Fruit fly (Drosophila melanogaster) whole organism, embryonic: ENCODE data around the gene hll.

Source experiments
- Adf1 ChIP-seq: fragments of 200-800 bp; sonication (Bioruptor generic); IDR thresholded peaks from 2 replicates; pipeline ENCODE4 v1.3.6; 2022; ENCODE audit warnings: missing biosample characterization, missing genetic modification characterization
- Awh ChIP-seq: fragments of 200-800 bp; sonication (Bioruptor generic); IDR thresholded peaks from 2 replicates; pipeline ENCODE4, ENCODE4 v1.3.6; 2022; ENCODE audit warnings: missing biosample characterization, missing genetic modification characterization
- CG10147 ChIP-seq: fragments of 200-800 bp; sonication (Bioruptor generic); optimal IDR thresholded peaks from 2 replicates; lab custom pipeline; 2019; ENCODE audit warnings: missing biosample characterization, mild to moderate bottlenecking, missing genetic modification characterization, moderate library complexity
- CG11456 ChIP-seq: fragments of 200-800 bp; sonication (Bioruptor generic); IDR thresholded peaks from 3 replicates; pipeline ENCODE4 v1.3.6; 2022; ENCODE audit warnings: missing biosample characterization, missing genetic modification characterization
- CG11560 ChIP-seq: fragments of 200-800 bp; sonication (Bioruptor generic); IDR thresholded peaks from 3 replicates; pipeline ENCODE4 v1.3.6; 2022; ENCODE audit warnings: missing biosample characterization, missing genetic modification characterization
- CG13424 ChIP-seq: fragments of 200-800 bp; sonication (Bioruptor generic); optimal IDR thresholded peaks from 2 replicates; lab custom pipeline; 2019; ENCODE audit warnings: missing biosample characterization, mild to moderate bottlenecking, missing genetic modification characterization, moderate library complexity
- CG14014 ChIP-seq: fragments of 200-800 bp; sonication (Bioruptor generic); IDR thresholded peaks from 2 replicates; pipeline ENCODE4 v1.3.6; 2022; ENCODE audit warnings: missing biosample characterization, missing genetic modification characterization
- CG15011 ChIP-seq: fragments of 200-800 bp; sonication (Bioruptor generic); optimal IDR thresholded peaks from 3 replicates; lab custom pipeline; 2018; ENCODE audit warnings: missing biosample characterization, mild to moderate bottlenecking, missing genetic modification characterization
- CG15269 ChIP-seq: fragments of 200-800 bp; sonication (Bioruptor generic); optimal IDR thresholded peaks from 2 replicates; lab custom pipeline; 2018; ENCODE audit warnings: missing biosample characterization, mild to moderate bottlenecking, missing genetic modification characterization, moderate library complexity
- CG18619 ChIP-seq: fragments of 200-800 bp; sonication (Bioruptor generic); optimal IDR thresholded peaks from 3 replicates; lab custom pipeline; 2017; ENCODE audit warnings: missing biosample characterization, mild to moderate bottlenecking, missing genetic modification characterization
- CG2678 ChIP-seq: fragments of 200-800 bp; sonication (Bioruptor generic); optimal IDR thresholded peaks from 3 replicates; lab custom pipeline; 2019; ENCODE audit warnings: missing biosample characterization, mild to moderate bottlenecking, missing genetic modification characterization, moderate library complexity
- CG2712 ChIP-seq: fragments of 200-800 bp; optimal IDR thresholded peaks from 3 replicates; lab custom pipeline; 2019; ENCODE audit warnings: missing biosample characterization, mild to moderate bottlenecking, missing genetic modification characterization, moderate library complexity
- CG2889 ChIP-seq: fragments of 200-800 bp; sonication (Bioruptor generic); IDR thresholded peaks from 3 replicates; pipeline ENCODE4 v1.3.6; 2022; ENCODE audit warnings: missing biosample characterization, missing genetic modification characterization
- CG3281 ChIP-seq: fragments of 200-800 bp; sonication (Bioruptor generic); optimal IDR thresholded peaks from 3 replicates; lab custom pipeline; 2017; ENCODE audit warnings: missing biosample characterization, mild to moderate bottlenecking, missing genetic modification characterization
- CG34376 ChIP-seq: fragments of 200-800 bp; sonication (Bioruptor generic); optimal IDR thresholded peaks from 2 replicates; lab custom pipeline; 2018; ENCODE audit warnings: missing biosample characterization, mild to moderate bottlenecking, missing genetic modification characterization
- CG42726 ChIP-seq: fragments of 200-800 bp; sonication (Bioruptor generic); IDR thresholded peaks from 2 replicates; pipeline ENCODE4 v1.3.6; 2022; ENCODE audit warnings: missing biosample characterization, missing genetic modification characterization; ENCODE audit not compliant: partially characterized antibody
- CG4424 ChIP-seq: fragments of 200-800 bp; sonication (Bioruptor generic); optimal IDR thresholded peaks from 3 replicates; lab custom pipeline; 2016; ENCODE audit warnings: missing biosample characterization, missing genetic modification characterization
- CG4854 ChIP-seq: fragments of 200-800 bp; sonication (Bioruptor generic); optimal IDR thresholded peaks from 2 replicates; lab custom pipeline; 2016; ENCODE audit warnings: missing biosample characterization, missing genetic modification characterization, inconsistent platforms
- CG5180 ChIP-seq: fragments of 200-800 bp; sonication (Bioruptor generic); optimal IDR thresholded peaks from 3 replicates; lab custom pipeline; 2017; ENCODE audit warnings: missing biosample characterization, missing genetic modification characterization, mild to moderate bottlenecking, moderate library complexity, missing genetic modification reagents
- CG6689 ChIP-seq: fragments of 200-800 bp; sonication (Bioruptor generic); IDR thresholded peaks from 2 replicates; pipeline ENCODE4 v1.3.6; 2022; ENCODE audit warnings: missing biosample characterization, missing genetic modification characterization
- CG6791 ChIP-seq: fragments of 200-800 bp; sonication (Bioruptor generic); IDR thresholded peaks from 3 replicates; pipeline ENCODE4 v1.3.6; 2022; ENCODE audit warnings: missing biosample characterization, missing genetic modification characterization; ENCODE audit not compliant: partially characterized antibody
- CG6854 ChIP-seq: fragments of 200-800 bp; sonication (Bioruptor generic); optimal IDR thresholded peaks from 3 replicates; lab custom pipeline; 2017; ENCODE audit warnings: missing biosample characterization, mild to moderate bottlenecking, missing genetic modification characterization
- CG7987 ChIP-seq: fragments of 200-800 bp; sonication (Bioruptor generic); optimal IDR thresholded peaks from 2 replicates; lab custom pipeline; 2018; ENCODE audit warnings: missing biosample characterization, mild to moderate bottlenecking, missing genetic modification characterization, moderate library complexity
- CG8944 ChIP-seq: fragments of 200-800 bp; sonication (Bioruptor generic); optimal IDR thresholded peaks from 3 replicates; lab custom pipeline; 2016; ENCODE audit warnings: missing biosample characterization, missing genetic modification characterization
- CG9876 ChIP-seq: fragments of 200-800 bp; sonication (Bioruptor generic); optimal IDR thresholded peaks from 2 replicates; lab custom pipeline; 2016; ENCODE audit warnings: missing biosample characterization, missing genetic modification characterization
- D19A ChIP-seq: fragments of 200-800 bp; optimal IDR thresholded peaks from 3 replicates; lab custom pipeline; 2019; ENCODE audit warnings: missing biosample characterization, mild to moderate bottlenecking, missing genetic modification characterization, moderate library complexity
- Dbx ChIP-seq: fragments of 200-800 bp; sonication (Bioruptor generic); IDR thresholded peaks from 3 replicates; pipeline ENCODE4 v1.3.6; 2022; ENCODE audit warnings: missing biosample characterization, missing genetic modification characterization
- Dek ChIP-seq: fragments of 200-800 bp; sonication (Bioruptor generic); optimal IDR thresholded peaks from 3 replicates; lab custom pipeline; 2019; ENCODE audit warnings: missing biosample characterization, mild to moderate bottlenecking, missing genetic modification characterization, moderate library complexity
- Doc2 ChIP-seq: fragments of 200-800 bp; sonication (Bioruptor generic); IDR thresholded peaks from 2 replicates; pipeline ENCODE4 v1.3.6; 2022; ENCODE audit warnings: missing biosample characterization, missing genetic modification characterization
- E2f1 ChIP-seq: fragments of 200-800 bp; sonication (Bioruptor generic); IDR thresholded peaks from 2 replicates; pipeline ENCODE4 v1.3.6; 2022; ENCODE audit warnings: missing biosample characterization, missing genetic modification characterization
- E2f2 ChIP-seq: fragments of 200-800 bp; sonication (Bioruptor generic); IDR thresholded peaks from 2 replicates; pipeline ENCODE4 v1.3.6; 2022; ENCODE audit warnings: missing biosample characterization, missing genetic modification characterization
- Ets65A ChIP-seq: fragments of 200-800 bp; sonication (Bioruptor generic); peaks from one replicate; lab custom pipeline; 2016; ENCODE audit warnings: missing biosample characterization, missing genetic modification characterization
- HLH3B ChIP-seq: fragments of 200-800 bp; sonication (Bioruptor generic); IDR thresholded peaks from 2 replicates; pipeline ENCODE4 v1.3.6; 2022; ENCODE audit warnings: missing biosample characterization, missing genetic modification characterization
- HmgZ ChIP-seq: fragments of 200-800 bp; sonication (Bioruptor generic); optimal IDR thresholded peaks from 2 replicates; lab custom pipeline; 2018; ENCODE audit warnings: missing biosample characterization, mild to moderate bottlenecking, missing genetic modification characterization
- Hr51 ChIP-seq, 2 experiments: fragments of 200-800 bp; sonication (Bioruptor generic); optimal IDR thresholded peaks; 2 replicates in 1 of 2; 3 replicates in 1 of 2; lab custom pipeline; 2016 to 2018; ENCODE audit warnings: missing biosample characterization in 2 of 2, missing genetic modification characterization in 2 of 2, mild to moderate bottlenecking in 1 of 2, moderate library complexity in 1 of 2
- MBD-R2 ChIP-seq: fragments of 200-800 bp; sonication (Bioruptor generic); IDR thresholded peaks from 2 replicates; pipeline ENCODE4 v1.3.6; 2022; ENCODE audit warnings: missing biosample characterization, missing genetic modification characterization
- Rx ChIP-seq: fragments of 200-800 bp; sonication (Bioruptor generic); IDR thresholded peaks from 2 replicates; pipeline ENCODE4 v1.3.6; 2022; ENCODE audit warnings: missing biosample characterization, missing genetic modification characterization
- Scr ChIP-seq: fragments of 200-800 bp; sonication (Bioruptor generic); IDR thresholded peaks from 2 replicates; pipeline ENCODE4 v1.3.6; 2022; ENCODE audit warnings: missing biosample characterization, missing genetic modification characterization; ENCODE audit not compliant: partially characterized antibody
- amos ChIP-seq: fragments of 200-800 bp; sonication (Bioruptor generic); IDR thresholded peaks from 2 replicates; pipeline ENCODE4 v1.3.6; 2022; ENCODE audit warnings: missing biosample characterization, missing genetic modification characterization; ENCODE audit not compliant: partially characterized antibody
- dysf ChIP-seq: fragments of 200-800 bp; sonication (Bioruptor generic); IDR thresholded peaks from 3 replicates; pipeline ENCODE4 v1.3.6; 2022; ENCODE audit warnings: missing biosample characterization, missing genetic modification characterization
- eve ChIP-seq, 2 experiments: fragments of >200 bp; optimal IDR thresholded peaks; 2 replicates each; lab custom pipeline; 2017; ENCODE audit warnings: missing biosample characterization in 2 of 2, missing genetic modification characterization in 2 of 2
- grn ChIP-seq: fragments of 200-800 bp; sonication (Bioruptor generic); optimal IDR thresholded peaks from 3 replicates; lab custom pipeline; 2017; ENCODE audit warnings: missing biosample characterization, missing genetic modification characterization
- hkb ChIP-seq, 2 experiments: fragments of 200-800 bp in 1 of 2; fragments of >200 bp in 1 of 2; sonication (Bioruptor generic) in 1 of 2; IDR thresholded peaks in 1 of 2; optimal IDR thresholded peaks in 1 of 2; 2 replicates each; pipeline versions ENCODE4 v1.3.6 to Lab custom; 2017 to 2022; ENCODE audit warnings: missing biosample characterization in 1 of 2, missing genetic modification characterization in 1 of 2
- lilli ChIP-seq: fragments of 200-800 bp; sonication (Bioruptor generic); optimal IDR thresholded peaks from 3 replicates; lab custom pipeline; 2016; ENCODE audit warnings: missing biosample characterization, missing genetic modification characterization
- so ChIP-seq: fragments of 200-800 bp; sonication (Bioruptor generic); IDR thresholded peaks from 3 replicates; pipeline ENCODE4 v1.3.6; 2022; ENCODE audit warnings: missing biosample characterization, missing genetic modification characterization
- ttk ChIP-seq: fragments of 200-800 bp; sonication (Bioruptor generic); IDR thresholded peaks from 2 replicates; pipeline ENCODE4 v2.1.2; 2022; ENCODE audit warnings: missing biosample characterization, missing genetic modification characterization
- tx ChIP-seq: fragments of 200-800 bp; sonication (Bioruptor generic); optimal IDR thresholded peaks from 2 replicates; lab custom pipeline; 2016; ENCODE audit warnings: missing biosample characterization, missing genetic modification characterization

The hll gene

DNA sequence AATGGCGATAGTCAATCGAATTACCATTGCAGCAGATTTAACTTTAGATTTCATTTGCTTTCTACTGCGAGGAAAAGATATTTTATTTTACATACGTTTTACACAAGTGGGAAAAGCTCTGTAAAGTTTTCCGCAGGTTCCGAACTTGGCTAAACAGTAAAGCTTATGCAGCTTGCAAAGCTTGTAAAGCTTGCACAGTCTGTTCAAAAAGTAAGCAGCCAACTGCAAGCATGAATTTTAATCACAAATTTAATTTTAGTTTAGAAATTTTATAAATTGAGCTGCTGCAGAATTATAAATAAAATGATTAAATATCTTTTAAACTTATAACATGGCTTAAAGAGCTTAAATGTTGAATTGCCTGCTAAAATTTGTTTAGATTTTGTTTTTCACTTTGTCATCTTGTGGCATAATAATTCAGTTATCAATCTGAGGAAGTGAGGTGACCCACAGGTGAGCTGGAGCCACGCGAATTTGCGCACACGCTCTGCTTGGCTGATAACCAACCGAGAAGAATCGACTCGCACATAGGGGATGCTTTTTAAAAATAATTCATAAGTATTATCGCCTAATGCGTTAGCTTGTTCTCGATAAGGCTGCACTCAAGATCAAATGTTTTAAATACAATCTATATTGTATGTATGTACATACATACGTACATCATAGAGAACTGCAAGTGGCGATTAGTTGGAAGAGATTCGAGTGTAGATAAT lies 15.1 kb upstream of the hll start (continued):
- peak; percentile 26 for TF ChIP-seq HmgZ
- TF ChIP-seq E2f1: peak; percentile 38; the same call in 1 of the 2 replicates
- peak; percentile 40; the same call in 1 of the 3 replicates for TF ChIP-seq CG11560 (tag; lab: Robert Waterston, UW)
- TF ChIP-seq CG3281 (GFP tag; lab: Kevin White, UChicago): peak; percentile 45
- TF ChIP-seq CG9876 (GFP tag; lab: Kevin White, UChicago): no peak
- peak; percentile 40 for TF ChIP-seq CG4424
- peak; percentile 21 for TF ChIP-seq CG15011 (GFP tag; lab: Kevin White, UChicago)
- TF ChIP-seq CG6854 (GFP tag; lab: Kevin White, UChicago): peak; percentile 34
- TF ChIP-seq hkb (optimal IDR thresholded peaks at IDR 0.05; lab: Kevin White, UChicago): no peak
- peak; percentile 66 for TF ChIP-seq hkb (GFP tag; IDR thresholded peaks at IDR 0.05; lab: Robert Waterston, UW)
- TF ChIP-seq CG13424 (tag; lab: Kevin White, UChicago): no peak
- peak; percentile 58; the same call in 1 of the 2 replicates for TF ChIP-seq Adf1 (GFP tag; lab: Robert Waterston, UW)
- TF ChIP-seq HLH3B (GFP tag; lab: Robert Waterston, UW): 0 out of 2 replicates have a peak, but pooled peaks have one; percentile 17
- TF ChIP-seq Ets65A (GFP tag; lab: Kevin White, UChicago): peak; percentile 54
- peak; percentile 61 for TF ChIP-seq CG2712 (tag; lab: Kevin White, UChicago)
- TF ChIP-seq CG18619: peak; percentile 23
- TF ChIP-seq Doc2: no peak
- peak; percentile 26 for TF ChIP-seq grn (GFP tag; lab: Kevin White, UChicago)
- peak; percentile 69; the same call in 2 of the 3 replicates for TF ChIP-seq CG6791
- TF ChIP-seq CG7987: peak; percentile 13
- peak; percentile 53 for TF ChIP-seq Dek (tag; lab: Kevin White, UChicago)
- TF ChIP-seq CG4854 (GFP tag; lab: Kevin White, UChicago): peak; percentile 35
- TF ChIP-seq Scr: peak; percentile 31; the same call in 1 of the 2 replicates
- TF ChIP-seq CG42726 (GFP tag; lab: Robert Waterston, UW): peak; percentile 50; the same call in 1 of the 2 replicates
- peak in 1 of 2 experiments; percentile 50 for TF ChIP-seq Hr51 (GFP tag; optimal IDR thresholded peaks at IDR 0.05; lab: Kevin White, UChicago)
- TF ChIP-seq tx (GFP tag; lab: Kevin White, UChicago): no peak
- 0 out of 3 replicates have a peak, but pooled peaks have one; percentile 26 for TF ChIP-seq CG2889 (GFP tag; lab: Robert Waterston, UW)
- no peak for TF ChIP-seq eve (GFP tag; optimal IDR thresholded peaks at IDR 0.05; lab: Kevin White, UChicago)
- TF ChIP-seq amos (GFP tag; lab: Robert Waterston, UW): peak; percentile 52; the same call in 1 of the 2 replicates
- peak; percentile 8 for TF ChIP-seq CG10147 (GFP tag; lab: Kevin White, UChicago)
- 0 out of 2 replicates have a peak, but pooled peaks have one; percentile 22 for TF ChIP-seq Awh (GFP tag; lab: Robert Waterston, UW)
- TF ChIP-seq CG6689 (GFP tag; lab: Robert Waterston, UW): peak; percentile 39; the same call in 1 of the 2 replicates
- TF ChIP-seq Dbx: peak; percentile 71; the same call in 2 of the 3 replicates
- TF ChIP-seq so (GFP tag; lab: Robert Waterston, UW): peak; percentile 51; the same call in 1 of the 3 replicates
- peak; percentile 50; the same call in 1 of the 2 replicates for TF ChIP-seq ttk (GFP tag; lab: Robert Waterston, UW)
- peak; percentile 40 for TF ChIP-seq D19A (tag; lab: Kevin White, UChicago)
- TF ChIP-seq CG34376: no peak
- peak; percentile 59 for TF ChIP-seq CG15269 (tag; lab: Kevin White, UChicago)
- peak; percentile 1 for TF ChIP-seq CG5180
- peak; percentile 43; the same call in 1 of the 3 replicates for TF ChIP-seq dysf (GFP tag; lab: Robert Waterston, UW)
- TF ChIP-seq Rx: 0 out of 2 replicates have a peak, but pooled peaks have one; percentile 7
- peak; percentile 39; the same call in 1 of the 2 replicates for TF ChIP-seq E2f2 (GFP tag; lab: Robert Waterston, UW)
- peak; percentile 83 for TF ChIP-seq CG11456 (GFP tag; lab: Robert Waterston, UW)
- no peak for TF ChIP-seq CG8944 (GFP tag; lab: Kevin White, UChicago)
- TF ChIP-seq CG2678 (tag; lab: Kevin White, UChicago): peak; percentile 61
- 0 out of 2 replicates have a peak, but pooled peaks have one; percentile 59 for TF ChIP-seq CG14014 (GFP tag; lab: Robert Waterston, UW)
- peak; percentile 51 for TF ChIP-seq lilli (GFP tag; lab: Kevin White, UChicago)
- TF ChIP-seq MBD-R2: no peak
